Worm (Caenorhabditis elegans): ENCODE data around the gene C45G9.14.
A peak's percentile ranks its signal among the peaks of the same experiment; 100 is the strongest.
"Not testable (repeated sequence)": the region's sequence is repeated elsewhere in the genome, so short reads cannot be mapped to it uniquely, and the experiment has no call there.

Gene C45G9.14

DNA sequence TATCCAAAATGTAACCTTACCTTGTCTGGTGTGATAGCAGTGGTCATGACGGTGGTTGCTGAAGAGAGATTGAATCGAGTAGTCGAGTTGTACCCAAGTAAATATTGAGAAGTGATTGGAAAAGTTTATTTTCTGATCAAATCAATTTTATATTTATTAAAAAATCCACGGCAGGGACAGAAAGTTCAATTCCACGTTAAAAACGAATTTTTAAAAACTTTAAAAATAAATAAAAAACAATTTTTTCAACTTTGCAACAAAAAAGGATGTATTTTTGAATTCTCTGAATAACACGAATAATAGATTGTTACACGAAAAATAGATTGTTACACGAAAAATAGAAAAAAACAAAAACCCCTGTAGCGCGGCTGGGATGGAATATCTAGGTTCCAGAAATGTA is 10.9 kb downstream of the C45G9.14 start, which contains the start of gene C45G9.9:
Gene C45G9.9, minus strand, starts transcription at position 101 of the 400 bp plus-strand sequence.
- TF ChIP-seq tag-97, zip-11, hmg-1.1 (GFP tag; IDR thresholded peaks at IDR 0.05): not testable (repeated sequence)

DNA sequence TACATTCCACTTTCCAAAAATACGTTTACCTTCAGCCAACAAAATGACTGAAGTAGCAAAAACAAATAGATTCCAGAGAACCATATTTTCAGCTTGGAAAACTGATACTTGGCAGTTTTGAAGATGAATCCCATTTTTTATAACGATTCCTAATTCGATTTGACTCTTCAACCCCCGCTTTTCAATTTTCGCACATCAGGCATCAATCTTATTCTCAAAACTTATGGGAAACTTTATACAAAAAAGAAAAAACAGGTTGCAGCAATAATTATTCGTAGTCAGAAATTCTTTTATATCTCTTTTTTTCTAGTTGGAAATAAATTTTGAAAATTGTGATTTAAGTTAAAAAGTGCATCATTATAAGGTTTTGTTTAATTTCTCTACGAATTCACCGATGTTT is 17.0 kb downstream of the C45G9.14 start, which contains the start of gene C45G9.10:
Gene C45G9.10, minus strand, starts transcription at position 101 of the 400 bp plus-strand sequence.
- TF ChIP-seq aha-1 (tag) (peak; percentile 64), hlh-11 (tag; optimal IDR thresholded peaks at IDR 0.05) (no peak)

DNA sequence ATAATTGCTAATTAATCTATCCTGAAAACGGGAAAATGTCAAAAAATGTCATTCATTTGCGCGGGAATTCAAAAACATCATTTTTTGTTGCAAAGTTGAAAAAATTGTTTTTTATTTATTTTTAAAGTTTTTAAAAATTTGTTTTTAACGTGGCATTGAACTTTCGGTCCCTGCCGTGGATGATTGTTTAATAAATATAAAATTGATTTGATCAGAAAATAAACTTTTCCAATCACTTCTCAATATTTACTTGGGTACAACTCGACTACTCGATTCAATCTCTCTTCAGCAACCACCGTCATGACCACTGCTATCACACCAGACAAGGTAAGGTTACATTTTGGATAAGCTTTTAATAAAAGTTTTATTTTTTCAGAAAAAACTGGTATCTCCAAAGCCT is 17.6 kb downstream of the C45G9.14 start, which contains the start of gene C45G9.4:
Gene C45G9.4, plus strand, starts transcription at position 301 of the 400 bp plus-strand sequence.
- not testable (repeated sequence) for TF ChIP-seq zfp-3 (GFP tag; conservative IDR thresholded peaks at IDR 0.05); unc-130 (GFP tag; optimal IDR thresholded peaks at IDR 0.05); lin-39 (tag; optimal IDR thresholded peaks at IDR 0.05)

DNA sequence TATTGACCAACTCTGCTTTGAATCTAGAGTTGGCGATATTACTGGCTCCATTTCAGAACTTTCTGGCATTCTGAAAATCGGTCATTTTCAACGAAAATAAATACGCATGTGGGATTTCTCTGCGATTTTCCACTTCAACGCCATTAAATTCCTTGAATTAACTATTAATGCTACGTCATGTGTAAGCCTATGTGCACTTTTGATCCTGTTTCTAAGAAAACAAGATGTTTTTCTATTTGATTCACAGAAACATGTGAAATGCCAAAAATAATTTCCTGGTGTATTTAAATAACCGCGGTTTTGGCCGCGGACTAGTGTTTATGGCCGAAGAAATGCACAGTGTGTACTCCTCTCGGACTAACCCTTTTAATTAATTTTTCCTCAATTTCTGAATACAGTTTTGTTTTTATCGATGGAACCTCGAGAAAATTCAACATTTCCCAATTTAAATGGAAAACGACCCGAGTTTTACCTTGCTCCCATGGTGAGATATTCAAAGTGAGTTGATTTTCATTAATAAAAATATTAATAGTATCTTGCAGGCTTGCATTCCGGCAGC is 23.9 kb downstream of the C45G9.14 start, which contains the start of the genes C45G9.11 and C45G9.2:
Gene C45G9.11, minus strand, starts transcription at position 51 of the 559 bp plus-strand sequence.
Gene C45G9.2, plus strand, starts transcription at position 392 of the 559 bp plus-strand sequence.
- TF ChIP-seq dpl-1 (GFP tag; optimal IDR thresholded peaks at IDR 0.05) (peak; percentile 94), ctbp-1 (GFP tag; IDR thresholded peaks at IDR 0.05) (0 out of 2 replicates have a peak, but pooled peaks have one; percentile 12), cey-2 (tag; optimal IDR thresholded peaks at IDR 0.05; ENCODE audit: borderline replicate concordance, insufficient read depth) (no peak), duxl-1 (tag; optimal IDR thresholded peaks at IDR 0.05; ENCODE audit: poor library complexity) (peak; percentile 35), nhr-6 (tag; optimal IDR thresholded peaks at IDR 0.05) (peak; percentile 46), rbr-2 (tag; optimal IDR thresholded peaks at IDR 0.05) (peak; percentile 49), F49E8.2 (tag; optimal IDR thresholded peaks at IDR 0.05; ENCODE audit: borderline replicate concordance) (no peak), attf-4 (tag; optimal IDR thresholded peaks at IDR 0.05) (no peak), ceh-44 (GFP tag; IDR thresholded peaks at IDR 0.05) (peak; percentile 70; the same call in 1 of the 2 replicates), gei-8 (GFP tag; optimal IDR thresholded peaks at IDR 0.05) (no peak), unc-130 (GFP tag; optimal IDR thresholded peaks at IDR 0.05) (peak; percentile 78), zfp-3 (GFP tag; conservative IDR thresholded peaks at IDR 0.05) (0 out of 2 replicates have a peak, but pooled peaks have one; percentile 13), dmd-9 (GFP tag; IDR thresholded peaks at IDR 0.05) (peak; percentile 84), sdz-12 (GFP tag; optimal IDR thresholded peaks at IDR 0.05) (no peak), nhr-237 (tag; optimal IDR thresholded peaks at IDR 0.05) (no peak), dmd-6 (GFP tag; IDR thresholded peaks at IDR 0.05) (peak; percentile 54; the same call in 1 of the 2 replicates), lin-13 (GFP tag; optimal IDR thresholded peaks at IDR 0.05) (peak; percentile 18), saeg-2 (GFP tag; IDR thresholded peaks at IDR 0.05) (no peak), ZK337.2 (GFP tag; IDR thresholded peaks at IDR 0.05) (peak; percentile 89), Y48G9A.11 (GFP tag; IDR thresholded peaks at IDR 0.05) (peak; percentile 52), hif-1 (tag; optimal IDR thresholded peaks at IDR 0.05) (peak in 1 of 2 experiments; percentile 84), F26F4.8 (GFP tag; conservative IDR thresholded peaks at IDR 0.05) (no peak), mes-2 (tag; optimal IDR thresholded peaks at IDR 0.05; ENCODE audit: poor library complexity, severe bottlenecking) (peak; percentile 99), T20F7.1 (GFP tag; optimal IDR thresholded peaks at IDR 0.05) (peak; percentile 44), spr-3 (GFP tag; optimal IDR thresholded peaks at IDR 0.05) (no peak), F37D6.2 (tag; optimal IDR thresholded peaks at IDR 0.05) (peak; percentile 41), mdl-1 (tag; optimal IDR thresholded peaks at IDR 0.05) (no peak), ztf-7 (tag; optimal IDR thresholded peaks at IDR 0.05) (peak; percentile 24)
